Fruit fly (Drosophila melanogaster): Measurements from ENCODE around the gene CG11638.

The CG11638 gene

DNA sequence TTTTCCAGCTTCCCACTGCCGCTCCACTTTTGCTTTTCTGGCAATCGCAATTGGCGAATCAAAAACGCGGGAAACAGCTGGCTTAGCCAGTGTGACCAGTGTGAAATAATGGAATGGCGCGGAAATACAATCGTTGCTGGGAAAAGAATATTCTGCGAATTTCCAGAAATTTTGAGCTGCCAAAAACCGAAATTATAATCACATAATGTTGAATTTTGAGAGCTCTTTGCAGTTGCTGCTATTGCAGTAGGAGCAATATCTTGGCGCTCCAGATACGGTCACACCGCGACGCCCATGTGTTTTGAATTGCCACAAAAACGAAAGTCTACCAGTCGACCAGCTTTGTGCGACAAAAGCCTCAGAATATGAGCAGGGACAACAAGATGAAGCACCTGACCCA, 4.0 kb upstream of the CG11638 start, which contains the start of the genes Cdc45 and Rpp21 (continued):
- TF ChIP-seq sqz (GFP tag; optimal IDR thresholded peaks at IDR 0.05) (no peak), Hr3 (GFP tag; optimal IDR thresholded peaks at IDR 0.05) (no peak), fru (optimal IDR thresholded peaks at IDR 0.05) (no peak), CG6272 (GFP tag; IDR thresholded peaks at IDR 0.05) (no peak), twi (tag; optimal IDR thresholded peaks at IDR 0.05) (peak; percentile 34), CG5953 (GFP tag; IDR thresholded peaks at IDR 0.05) (no peak), peb (GFP tag; IDR thresholded peaks at IDR 0.05) (no peak), Dp (GFP tag; optimal IDR thresholded peaks at IDR 0.05) (peak; percentile 81), Nf-YC (tag; optimal IDR thresholded peaks at IDR 0.05) (peak; percentile 78), insv (GFP tag; optimal IDR thresholded peaks at IDR 0.05) (no peak), NC2β (GFP tag; optimal IDR thresholded peaks at IDR 0.05) (no peak), Usf (GFP tag; optimal IDR thresholded peaks at IDR 0.05) (no peak), al (GFP tag; IDR thresholded peaks at IDR 0.05) (no peak), fd102C (GFP tag; optimal IDR thresholded peaks at IDR 0.05) (no peak), klu (GFP tag; IDR thresholded peaks at IDR 0.05) (no peak), CG8290 (GFP tag; optimal IDR thresholded peaks at IDR 0.05) (no peak), CG8290 (tag; optimal IDR thresholded peaks at IDR 0.05) (no peak), Xrp1 (GFP tag; IDR thresholded peaks at IDR 0.05) (no peak), Bgb (GFP tag; IDR thresholded peaks at IDR 0.05; ENCODE audit: partially characterized antibody) (no peak), dpn (GFP tag; optimal IDR thresholded peaks at IDR 0.05) (no peak), CG15514 (GFP tag; optimal IDR thresholded peaks at IDR 0.05) (peak; percentile 66), ken (GFP tag; IDR thresholded peaks at IDR 0.05) (no peak), CG8089 (GFP tag; optimal IDR thresholded peaks at IDR 0.05) (no peak), HLHmδ (GFP tag; optimal IDR thresholded peaks at IDR 0.05) (no peak), inv (GFP tag; IDR thresholded peaks at IDR 0.05; ENCODE audit: partially characterized antibody) (no peak), CG10366 (GFP tag; IDR thresholded peaks at IDR 0.05) (no peak), sob (GFP tag; IDR thresholded peaks at IDR 0.05) (no peak), az2 (GFP tag; optimal IDR thresholded peaks at IDR 0.05) (no peak), dysf (GFP tag; IDR thresholded peaks at IDR 0.05) (no peak), CG6689 (GFP tag; IDR thresholded peaks at IDR 0.05) (no peak), onecut (GFP tag; IDR thresholded peaks at IDR 0.05) (no peak), trem (tag; optimal IDR thresholded peaks at IDR 0.05) (peak; percentile 49), Myb (GFP tag; optimal IDR thresholded peaks at IDR 0.05) (peak; percentile 46), Max (GFP tag; optimal IDR thresholded peaks at IDR 0.05) (peak; percentile 55), run (tag; optimal IDR thresholded peaks at IDR 0.05) (no peak), exex (tag; optimal IDR thresholded peaks at IDR 0.05) (no peak), CG16815 (GFP tag; optimal IDR thresholded peaks at IDR 0.05) (no peak), Ada2b (GFP tag; IDR thresholded peaks at IDR 0.05) (no peak), CG6654 (GFP tag; optimal IDR thresholded peaks at IDR 0.05) (no peak), Trl (optimal IDR thresholded peaks at IDR 0.05) (no peak), Trl (GFP tag; optimal IDR thresholded peaks at IDR 0.05) (no peak), HmgD (GFP tag; optimal IDR thresholded peaks at IDR 0.05) (no peak), sim (GFP tag; IDR thresholded peaks at IDR 0.05) (no peak), ttk (GFP tag; IDR thresholded peaks at IDR 0.05) (no peak), CG1792 (GFP tag; optimal IDR thresholded peaks at IDR 0.05) (no peak), Gug (GFP tag; IDR thresholded peaks at IDR 0.05) (no peak), CG34224 (GFP tag; IDR thresholded peaks at IDR 0.05; ENCODE audit: partially characterized antibody) (no peak), ab (GFP tag; optimal IDR thresholded peaks at IDR 0.05) (no peak), disco-r (GFP tag; optimal IDR thresholded peaks at IDR 0.05) (no peak), CG43689 (GFP tag; IDR thresholded peaks at IDR 0.05) (no peak), dmrt11E (tag; optimal IDR thresholded peaks at IDR 0.05) (no peak), crp (GFP tag; optimal IDR thresholded peaks at IDR 0.05) (peak; percentile 32 to 86), CG14860 (GFP tag; IDR thresholded peaks at IDR 0.05; ENCODE audit: partially characterized antibody) (no peak), CG15696 (tag; optimal IDR thresholded peaks at IDR 0.05) (no peak)
